Worm (Caenorhabditis elegans) whole organism, midembryonic: Measurements from ENCODE around the gene T02B11.4.
"Not testable (repeated sequence)": the region's sequence is repeated elsewhere in the genome, so short reads cannot be mapped to it uniquely, and the experiment has no call there.

Source experiments
- T22C8.4 ChIP-seq: fragments of 200-800 bp; sonication (Bioruptor generic); IDR thresholded peaks from 2 replicates; pipeline ENCODE4 v1.3.6; 2022; ENCODE audit warnings: missing genetic modification characterization, missing compliant biosample characterization
- cog-1 ChIP-seq: sonication (generic microtip); optimal IDR thresholded peaks from 2 replicates; lab custom pipeline; 2016; ENCODE audit warnings: missing genetic modification characterization, missing compliant biosample characterization
- flt-1 ChIP-seq: fragments of 200-800 bp; sonication (Bioruptor generic); IDR thresholded peaks from 2 replicates; pipeline ENCODE4 v1.3.6; 2022; ENCODE audit warnings: missing genetic modification characterization, missing compliant biosample characterization
- klf-2 ChIP-seq: fragments of 200-800 bp; sonication (Bioruptor generic); conservative IDR thresholded peaks from 2 replicates; pipeline ENCODE4 v1.3.6; 2022; ENCODE audit warnings: missing genetic modification reagents, missing genetic modification characterization, missing compliant biosample characterization
- med-1 ChIP-seq: sonication (generic microtip); optimal IDR thresholded peaks from 2 replicates; lab custom pipeline; 2017; ENCODE audit warnings: missing genetic modification characterization, mild to moderate bottlenecking, missing compliant biosample characterization, antibody characterized with exemption, missing genetic modification reagents; ENCODE audit not compliant: insufficient read depth
- ref-1 ChIP-seq: fragments of 200-800 bp; sonication (Bioruptor generic); conservative IDR thresholded peaks from 2 replicates; pipeline ENCODE4 v1.3.6; 2022; ENCODE audit warnings: missing genetic modification reagents, missing genetic modification characterization, missing compliant biosample characterization
- tab-1 ChIP-seq: fragments of 200-800 bp; sonication (Bioruptor generic); IDR thresholded peaks from 2 replicates; pipeline ENCODE4 v1.3.6; 2022; ENCODE audit warnings: missing genetic modification characterization, missing compliant biosample characterization
- ztf-23 ChIP-seq: fragments of 200-800 bp; sonication (Bioruptor generic); IDR thresholded peaks from 2 replicates; pipeline ENCODE4 v1.3.6; 2022; ENCODE audit warnings: missing genetic modification reagents, missing genetic modification characterization, missing compliant biosample characterization
- ztf-29 ChIP-seq: fragments of 200-800 bp; sonication (Bioruptor generic); IDR thresholded peaks from 2 replicates; pipeline ENCODE4 v1.3.6; 2022; ENCODE audit warnings: missing genetic modification reagents, missing genetic modification characterization, missing compliant biosample characterization

The T02B11.4 gene

DNA sequence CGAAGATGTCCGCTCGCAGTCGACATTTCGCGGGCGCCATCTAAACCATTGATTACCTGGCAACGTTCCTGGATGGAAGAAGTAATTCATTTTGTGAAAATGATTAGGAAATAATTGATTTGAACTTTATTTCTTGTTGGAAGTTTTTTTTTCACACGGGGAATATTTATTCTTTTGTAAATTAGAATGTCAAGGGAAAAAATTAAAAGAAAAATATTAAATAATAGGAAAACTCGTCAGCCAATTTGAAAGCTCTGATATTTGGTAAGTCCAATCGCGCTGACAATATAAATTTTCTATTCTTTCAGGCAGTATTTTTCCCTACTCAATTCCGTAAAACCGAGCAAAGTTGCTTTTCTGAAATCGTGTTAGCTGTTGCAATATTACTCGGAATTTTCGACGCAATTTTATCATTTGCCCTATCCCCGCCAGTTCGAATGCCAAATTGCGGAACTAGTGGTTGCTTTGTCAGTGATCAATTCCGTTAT, 31.9 kb downstream of the T02B11.4 start, which contains the start of the genes K09C6.7 and K09C6.10:
Gene K09C6.7, minus strand, starts transcription at position 101 of the 488 bp plus-strand sequence.
Gene K09C6.10, plus strand, starts transcription at position 438 of the 488 bp plus-strand sequence.
- not testable (repeated sequence) for TF ChIP-seq ref-1 (GFP tag; lab: Robert Waterston, UW); cog-1; med-1 (GFP tag; lab: Kevin White, UChicago)

DNA sequence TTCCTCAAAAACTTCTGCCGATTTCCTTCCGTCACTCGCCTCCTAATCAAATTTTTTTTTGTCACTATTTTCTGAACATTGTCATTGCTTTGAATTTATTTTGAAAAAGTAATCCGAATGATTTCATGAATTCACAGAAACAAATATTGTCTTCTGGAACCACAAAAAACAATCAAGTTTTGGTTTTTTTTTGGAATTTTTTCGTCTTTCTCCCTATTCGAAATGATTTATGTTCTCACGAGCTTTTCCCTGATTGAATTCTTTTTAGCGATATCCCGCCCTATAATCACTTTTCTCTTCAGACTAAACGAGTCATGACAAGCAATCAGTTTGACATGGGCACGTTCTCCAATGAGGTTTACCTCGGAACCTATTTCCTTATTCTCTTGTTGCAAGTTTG, 37.6 kb downstream of the T02B11.4 start, which contains the start of gene F41H8.1:
Gene F41H8.1, plus strand, starts transcription at position 301 of the 400 bp plus-strand sequence.
- TF ChIP-seq klf-2 = no peak
- no peak for TF ChIP-seq ztf-29 (GFP tag; lab: Robert Waterston, UW)
- TF ChIP-seq ztf-23 (GFP tag; lab: Robert Waterston, UW) = no peak
- TF ChIP-seq med-1 (GFP tag; lab: Kevin White, UChicago) = no peak

DNA sequence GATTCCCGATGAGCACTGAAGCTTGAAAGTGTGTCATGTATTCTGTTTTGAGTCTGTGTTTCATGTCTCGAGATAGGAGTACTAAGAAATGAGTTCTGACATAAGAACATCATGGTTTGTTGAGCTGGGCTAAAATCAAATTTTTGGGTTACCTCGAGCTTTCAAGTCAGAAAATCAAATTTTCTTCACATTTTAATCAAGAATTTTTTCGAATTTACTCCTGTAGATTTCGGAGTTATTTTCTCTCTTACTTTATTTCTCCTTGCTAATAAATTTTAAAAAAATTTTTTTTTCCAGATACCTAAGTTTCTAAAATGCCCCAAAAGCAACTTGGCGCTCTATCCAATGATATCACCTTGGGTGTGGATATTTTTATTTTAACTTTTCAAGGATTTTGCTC, 44.8 kb downstream of the T02B11.4 start, which contains the start of gene F41H8.2:
Gene F41H8.2, plus strand, starts transcription at position 301 of the 400 bp plus-strand sequence.
- no peak for TF ChIP-seq flt-1 (GFP tag; lab: Robert Waterston, UW)
- no peak for TF ChIP-seq ztf-29 (GFP tag; lab: Robert Waterston, UW)
- no peak for TF ChIP-seq ztf-23 (GFP tag; lab: Robert Waterston, UW)
- no peak for TF ChIP-seq tab-1 (GFP tag; lab: Robert Waterston, UW)
- TF ChIP-seq klf-2 = no peak
- no peak for TF ChIP-seq med-1 (GFP tag; lab: Kevin White, UChicago)
- TF ChIP-seq cog-1 = no peak
- no peak for TF ChIP-seq ref-1 (GFP tag; lab: Robert Waterston, UW)
- TF ChIP-seq T22C8.4 (GFP tag; lab: Robert Waterston, UW) = no peak

DNA sequence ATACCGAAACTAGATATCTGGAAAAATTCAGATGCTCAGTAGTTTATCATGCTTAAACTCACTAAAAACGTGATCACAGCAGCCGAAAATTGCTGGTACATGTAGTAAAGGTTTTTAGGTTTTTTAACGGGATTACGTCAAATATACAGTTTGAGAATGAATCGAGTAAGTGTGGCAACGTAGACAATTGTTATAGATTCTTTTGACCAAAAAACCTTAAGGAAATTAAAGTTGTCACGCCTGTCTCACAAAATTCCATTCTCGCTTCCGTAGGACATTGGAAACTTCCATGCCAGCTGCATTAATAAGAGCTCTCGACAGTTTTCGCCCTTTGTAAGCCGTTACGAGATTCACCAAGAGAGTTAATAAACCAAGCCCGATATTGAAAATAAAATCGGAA, 48.0 kb downstream of the T02B11.4 start, which contains the start of gene srx-31:
Gene srx-31, minus strand, starts transcription at position 101 of the 400 bp plus-strand sequence.
- TF ChIP-seq ref-1, flt-1, ztf-23 (GFP tag; lab: Robert Waterston, UW): not testable (repeated sequence)

DNA sequence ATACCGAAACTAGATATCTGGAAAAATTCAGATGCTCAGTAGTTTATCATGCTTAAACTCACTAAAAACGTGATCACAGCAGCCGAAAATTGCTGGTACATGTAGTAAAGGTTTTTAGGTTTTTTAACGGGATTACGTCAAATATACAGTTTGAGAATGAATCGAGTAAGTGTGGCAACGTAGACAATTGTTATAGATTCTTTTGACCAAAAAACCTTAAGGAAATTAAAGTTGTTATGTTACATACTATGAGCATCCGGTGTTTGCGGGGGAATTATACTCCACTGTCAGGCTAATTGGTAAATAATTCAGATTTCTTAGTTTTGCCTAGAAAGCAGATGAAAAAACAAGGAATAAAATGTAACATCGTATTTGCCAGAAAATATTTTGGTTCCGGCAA, 50.3 kb downstream of the T02B11.4 start, which contains the start of gene srx-32:
Gene srx-32, minus strand, starts transcription at position 101 of the 400 bp plus-strand sequence.
- not testable (repeated sequence) for TF ChIP-seq ztf-23 (GFP tag; lab: Robert Waterston, UW); flt-1 (GFP tag; lab: Robert Waterston, UW); cog-1
